Worm (Caenorhabditis elegans) whole organism, L4/young adult: ENCODE measurements around the gene fbxa-72.

Experiments
- W03F9.2 ChIP-seq: fragments of 150-350 bp; optimal IDR thresholded peaks from 2 replicates; lab custom pipeline; 2014; ENCODE audit warnings: missing biosample characterization, missing genetic modification characterization
- him-1 ChIP-seq: sonication (generic microtip); optimal IDR thresholded peaks from 2 replicates; lab custom pipeline; 2016; ENCODE audit warnings: missing genotype, missing genetic modification reagents, missing genetic modification characterization, missing compliant biosample characterization

ce11 chrV:627585-627984 lies 49.0 kb downstream of the fbxa-72 start, which contains the start of gene F48G7.8:
- no peak for TF ChIP-seq W03F9.2
- TF ChIP-seq him-1: no peak
